Fruit fly (Drosophila melanogaster) whole organism, pupa: ENCODE measurements around the gene OdsH.

Experiments
- CG10348 ChIP-seq: fragments of 200-800 bp; sonication (Bioruptor generic); IDR thresholded peaks from 2 replicates; pipeline ENCODE4 v1.3.6; 2022; ENCODE audit warnings: missing biosample characterization, missing genetic modification characterization
- CG12605 ChIP-seq: fragments of 200-800 bp; sonication (Bioruptor generic); IDR thresholded peaks from 2 replicates; pipeline ENCODE4 v1.3.6; 2022; ENCODE audit warnings: missing biosample characterization, missing genetic modification characterization
- EcR ChIP-seq: fragments of 200-800 bp; sonication (Bioruptor generic); optimal IDR thresholded peaks from 3 replicates; lab custom pipeline; 2019; ENCODE audit warnings: missing biosample characterization, missing genetic modification characterization, mild to moderate bottlenecking, moderate library complexity, missing genetic modification reagents
- Pif1A ChIP-seq: fragments of 200-800 bp; sonication (Bioruptor generic); optimal IDR thresholded peaks from 3 replicates; lab custom pipeline; 2016; ENCODE audit warnings: missing biosample characterization, missing genetic modification characterization
- gl ChIP-seq: fragments of 200-800 bp; sonication (Bioruptor generic); optimal IDR thresholded peaks from 2 replicates; lab custom pipeline; 2018; ENCODE audit warnings: missing biosample characterization, mild to moderate bottlenecking, missing genetic modification characterization

DNA sequence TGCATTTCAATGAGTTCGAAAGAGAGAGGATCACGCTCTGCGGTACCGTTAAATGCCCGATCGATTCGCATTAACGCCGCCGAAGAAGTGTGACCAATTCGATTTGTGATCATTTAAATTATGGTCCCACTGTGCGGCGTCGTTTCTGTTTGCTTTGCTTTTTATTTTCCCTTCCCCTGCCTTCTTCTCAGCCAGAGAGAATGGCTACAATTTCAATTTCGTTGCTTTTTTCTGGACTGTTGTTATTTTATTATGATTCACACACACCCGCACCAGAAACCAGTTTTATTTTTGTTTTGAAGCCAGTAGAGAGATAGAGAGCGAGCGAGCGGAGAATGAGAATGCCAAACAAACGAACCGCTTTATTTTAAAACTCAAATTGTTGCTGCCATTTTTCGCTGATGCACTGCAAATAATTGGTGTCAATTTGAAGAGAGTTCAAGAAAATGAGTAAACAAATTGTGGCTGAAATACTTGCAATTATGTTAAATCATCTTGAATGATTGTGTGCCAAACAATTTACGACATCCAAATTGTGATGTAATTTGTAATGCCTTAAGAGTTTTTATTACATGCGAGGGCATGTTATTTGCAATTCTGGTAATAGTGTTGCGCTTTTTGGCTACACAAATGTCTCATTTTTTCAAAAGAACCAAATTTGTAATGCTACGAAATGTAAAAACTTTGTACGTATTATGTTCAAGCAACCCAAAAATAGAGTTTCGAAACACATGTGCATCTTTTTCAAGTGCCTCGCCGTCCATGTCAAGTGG lies 48.0 kb upstream of the OdsH start:
- TF ChIP-seq gl (tag; lab: Kevin White, UChicago): no peak
- 0 out of 2 replicates have a peak, but pooled peaks have one; percentile 17 for TF ChIP-seq CG10348 (GFP tag; lab: Robert Waterston, UW)
- TF ChIP-seq CG12605 (GFP tag; lab: Robert Waterston, UW): 0 out of 2 replicates have a peak, but pooled peaks have one; percentile 11
- TF ChIP-seq EcR (GFP tag; lab: Kevin White, UChicago): no peak
- peak; percentile 76 for TF ChIP-seq Pif1A (GFP tag; lab: Kevin White, UChicago)
